Worm (Caenorhabditis elegans): ENCODE results near the gene oac-29.

Gene oac-29

DNA sequence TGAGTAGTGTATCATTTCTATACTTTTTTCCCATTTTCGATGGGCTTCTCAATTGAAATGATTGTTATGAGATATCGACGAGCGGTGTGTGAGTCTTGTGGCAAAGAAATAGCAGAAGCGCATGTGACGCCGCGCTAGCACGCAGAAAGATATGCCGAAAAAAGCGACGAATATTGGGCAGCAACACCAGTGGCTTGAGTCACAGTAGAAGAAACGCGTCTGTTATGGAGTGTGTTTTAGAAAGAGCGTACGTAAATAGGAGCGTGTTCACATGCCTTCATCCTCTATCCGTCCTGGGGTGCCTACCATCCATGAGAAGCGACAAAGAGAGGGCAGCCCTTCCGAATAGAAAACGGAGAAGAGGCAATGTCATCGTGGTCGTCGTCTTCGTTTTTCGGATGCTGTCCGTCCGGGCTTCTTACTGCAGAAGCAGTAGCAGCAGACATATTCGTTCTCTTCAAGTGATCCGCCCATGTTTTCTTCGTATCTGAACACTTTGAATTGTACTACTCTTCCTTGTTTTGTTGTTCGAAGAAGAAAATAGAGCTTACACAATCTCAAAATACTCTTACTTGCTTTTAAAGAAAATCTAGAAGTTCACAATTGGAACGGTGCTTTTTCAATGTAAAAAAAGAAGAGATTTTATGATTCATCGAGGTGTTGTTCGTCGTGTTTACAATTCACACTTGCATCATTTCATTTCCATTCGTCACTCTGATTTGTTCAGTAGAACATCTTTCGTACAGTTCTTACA is 25.5 kb downstream of the oac-29 start (continued):
- TF ChIP-seq madf-5 (GFP tag; IDR thresholded peaks at IDR 0.05) = no peak
- no peak for TF ChIP-seq egl-27 (tag; optimal IDR thresholded peaks at IDR 0.05)
- TF ChIP-seq nhr-42 (GFP tag; IDR thresholded peaks at IDR 0.05) = no peak
- TF ChIP-seq tra-1 (GFP tag; IDR thresholded peaks at IDR 0.05) = no peak
- TF ChIP-seq ZK546.5 (tag; optimal IDR thresholded peaks at IDR 0.05) = no peak
- 0 out of 2 replicates have a peak, but pooled peaks have one; percentile 12 for TF ChIP-seq set-16 (GFP tag; IDR thresholded peaks at IDR 0.05)
- TF ChIP-seq skn-1 (tag; optimal IDR thresholded peaks at IDR 0.05) = no peak
- 0 out of 2 replicates have a peak, but pooled peaks have one; percentile 52 for TF ChIP-seq ctbp-1 (GFP tag; IDR thresholded peaks at IDR 0.05)
- no peak for TF ChIP-seq fos-1 (tag; optimal IDR thresholded peaks at IDR 0.05)
- no peak for TF ChIP-seq dmd-8 (GFP tag; IDR thresholded peaks at IDR 0.05)
- peak; percentile 10 to 60 for TF ChIP-seq mdl-1 (tag; optimal IDR thresholded peaks at IDR 0.05)
- peak; percentile 26 for TF ChIP-seq mes-2 (tag; optimal IDR thresholded peaks at IDR 0.05; ENCODE audit: poor library complexity, severe bottlenecking)
- TF ChIP-seq nhr-77 (tag; optimal IDR thresholded peaks at IDR 0.05) = no peak
- no peak for TF ChIP-seq ceh-28 (tag; optimal IDR thresholded peaks at IDR 0.05)
- no peak for TF ChIP-seq mxl-2 (GFP tag; conservative IDR thresholded peaks at IDR 0.05)
- TF ChIP-seq nhr-41 (GFP tag; IDR thresholded peaks at IDR 0.05) = no peak
- TF ChIP-seq vab-7 (GFP tag; IDR thresholded peaks at IDR 0.05) = no peak
- TF ChIP-seq ces-1 (GFP tag; optimal IDR thresholded peaks at IDR 0.05) = no peak
- no peak for TF ChIP-seq sdz-12 (GFP tag; optimal IDR thresholded peaks at IDR 0.05)
- no peak for TF ChIP-seq zip-11 (GFP tag; IDR thresholded peaks at IDR 0.05)
- no peak for TF ChIP-seq php-3 (GFP tag; IDR thresholded peaks at IDR 0.05)
- TF ChIP-seq nhr-48 (tag; optimal IDR thresholded peaks at IDR 0.05) = no peak
- no peak for TF ChIP-seq ceh-32 (tag; optimal IDR thresholded peaks at IDR 0.05; ENCODE audit: poor library complexity)
- TF ChIP-seq lsy-2 (tag; optimal IDR thresholded peaks at IDR 0.05) = no peak
- no peak for TF ChIP-seq hmg-1.1 (GFP tag; IDR thresholded peaks at IDR 0.05)
- no peak for TF ChIP-seq pqm-1 (tag; optimal IDR thresholded peaks at IDR 0.05)
- no peak for TF ChIP-seq lir-3 (tag; optimal IDR thresholded peaks at IDR 0.05)
- no peak for TF ChIP-seq nhr-6 (tag; optimal IDR thresholded peaks at IDR 0.05)
- TF ChIP-seq ceh-20 (GFP tag; IDR thresholded peaks at IDR 0.05) = no peak
- no peak for TF ChIP-seq zag-1 (tag; optimal IDR thresholded peaks at IDR 0.05)
- TF ChIP-seq daf-8 (GFP tag; IDR thresholded peaks at IDR 0.05) = no peak
- no peak for TF ChIP-seq daf-19 (GFP tag; conservative IDR thresholded peaks at IDR 0.05)
- no peak for TF ChIP-seq spr-1 (tag; optimal IDR thresholded peaks at IDR 0.05)
- TF ChIP-seq nhr-25 (tag; optimal IDR thresholded peaks at IDR 0.05; ENCODE audit: borderline replicate concordance, insufficient read depth) = no peak
- peak; percentile 59 for TF ChIP-seq hlh-11 (tag; optimal IDR thresholded peaks at IDR 0.05)

DNA sequence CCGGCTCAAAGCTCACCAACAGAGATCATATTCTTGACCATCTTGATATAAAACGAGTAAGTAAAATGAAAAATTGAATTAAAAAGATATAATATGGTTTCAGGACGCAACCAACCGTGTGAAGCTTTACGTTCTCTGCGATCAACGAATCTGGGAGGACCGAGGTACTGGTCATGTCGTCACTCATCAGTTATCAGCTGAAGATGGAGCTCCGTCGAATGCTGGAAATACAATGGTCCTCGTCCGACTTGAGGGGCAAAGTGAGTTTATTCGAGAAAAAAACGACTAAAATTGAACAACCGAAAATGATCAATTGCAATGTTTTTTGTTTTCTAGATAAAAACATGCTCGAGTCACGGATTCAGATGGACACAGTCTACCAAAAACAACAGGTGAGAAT is 27.0 kb downstream of the oac-29 start:
- TF ChIP-seq aha-1 (tag) = peak; percentile 72
- TF ChIP-seq cey-2 (tag; optimal IDR thresholded peaks at IDR 0.05; ENCODE audit: borderline replicate concordance, insufficient read depth) = no peak

DNA sequence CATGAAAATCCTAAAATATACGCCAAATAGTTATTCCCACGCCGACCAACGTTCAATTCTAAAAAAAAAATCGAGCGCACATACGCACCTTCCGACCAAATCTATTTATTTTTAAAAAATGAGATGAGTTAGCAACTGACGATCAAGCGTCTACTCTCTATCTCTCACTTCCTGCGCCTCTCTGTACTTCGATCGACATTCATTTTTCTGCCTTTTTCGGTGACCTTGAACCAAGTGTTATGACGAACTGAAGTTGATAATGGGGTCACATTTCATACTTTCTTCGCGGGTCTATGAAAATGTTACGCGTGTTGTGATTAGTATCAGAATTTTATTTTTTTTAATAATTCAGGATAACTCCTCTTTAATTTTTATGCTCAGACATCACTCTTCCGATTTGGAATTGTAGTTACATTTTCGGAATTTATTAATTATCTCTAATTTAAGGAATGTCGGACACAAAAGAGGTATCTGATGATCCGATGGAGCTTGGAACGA is 28.1 kb downstream of the oac-29 start, which contains the start of gene smk-1:
smk-1 (plus strand) TSS at position 448 of the 498 bp plus-strand sequence.
- peak; percentile 89 for TF ChIP-seq nhr-25 (tag; optimal IDR thresholded peaks at IDR 0.05; ENCODE audit: borderline replicate concordance, insufficient read depth)
- no peak for TF ChIP-seq zip-11 (GFP tag; IDR thresholded peaks at IDR 0.05)
- no peak for TF ChIP-seq pqm-1 (tag; optimal IDR thresholded peaks at IDR 0.05)
- TF ChIP-seq unc-130 (GFP tag; optimal IDR thresholded peaks at IDR 0.05) = no peak
- TF ChIP-seq lin-29 (GFP tag; IDR thresholded peaks at IDR 0.05) = no peak
- TF ChIP-seq ZK546.5 (tag; optimal IDR thresholded peaks at IDR 0.05) = no peak
- TF ChIP-seq ceh-28 (tag; optimal IDR thresholded peaks at IDR 0.05) = no peak
- TF ChIP-seq fkh-10 (GFP tag; optimal IDR thresholded peaks at IDR 0.05) = no peak
- peak; percentile 18 for TF ChIP-seq dve-1 (tag; optimal IDR thresholded peaks at IDR 0.05; ENCODE audit: insufficient read depth)
- TF ChIP-seq gei-8 (GFP tag; optimal IDR thresholded peaks at IDR 0.05) = no peak
- no peak for TF ChIP-seq vab-7 (GFP tag; IDR thresholded peaks at IDR 0.05)
- no peak for TF ChIP-seq duxl-1 (tag; optimal IDR thresholded peaks at IDR 0.05; ENCODE audit: poor library complexity)
- TF ChIP-seq nhr-28 (tag; optimal IDR thresholded peaks at IDR 0.05) = peak; percentile 59
- TF ChIP-seq cey-2 (tag; optimal IDR thresholded peaks at IDR 0.05; ENCODE audit: borderline replicate concordance, insufficient read depth) = no peak
- peak in 1 of 2 experiments; percentile 50 for TF ChIP-seq lsy-2 (tag; optimal IDR thresholded peaks at IDR 0.05)
- no peak for TF ChIP-seq dmd-8 (GFP tag; IDR thresholded peaks at IDR 0.05)
- no peak for TF ChIP-seq tra-1 (GFP tag; IDR thresholded peaks at IDR 0.05)
- peak; percentile 28 for TF ChIP-seq mep-1 (tag; optimal IDR thresholded peaks at IDR 0.05)
- TF ChIP-seq hlh-30 (tag; optimal IDR thresholded peaks at IDR 0.05; ENCODE audit: insufficient read depth) = peak; percentile 63
